Fruit fly (Drosophila melanogaster): Measurements from ENCODE around the gene mud.

mud gene

DNA sequence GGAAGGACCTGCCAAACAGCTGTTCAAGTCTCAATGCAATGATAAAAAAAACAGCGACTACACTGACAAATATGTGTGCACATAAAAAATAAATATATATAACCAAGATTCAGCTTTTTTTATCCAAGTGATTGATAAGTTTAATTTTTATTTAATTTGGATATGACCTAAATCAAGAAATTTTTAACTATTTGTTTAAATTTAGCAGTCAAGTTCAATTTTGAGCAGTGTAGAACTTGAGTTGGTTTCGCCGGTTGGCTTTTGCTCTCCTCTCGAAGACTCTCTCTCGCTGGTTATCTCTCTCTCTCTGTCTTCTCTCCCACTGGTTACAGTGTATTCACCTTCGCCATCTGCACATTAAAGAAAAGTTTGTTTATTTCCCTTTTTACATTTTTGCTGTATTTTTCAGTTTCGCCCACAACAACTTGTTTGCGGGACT is 29.5 kb upstream of the mud start (continued):
- TF ChIP-seq Hand (GFP tag; optimal IDR thresholded peaks at IDR 0.05), result peak; percentile 70
- TF ChIP-seq Mrtf (GFP tag; IDR thresholded peaks at IDR 0.05), result peak; percentile 78
- TF ChIP-seq CG10366 (GFP tag; IDR thresholded peaks at IDR 0.05), result peak; percentile 82
- peak; percentile 91 for TF ChIP-seq lmd (GFP tag; IDR thresholded peaks at IDR 0.05)
- TF ChIP-seq CG31365 (tag; optimal IDR thresholded peaks at IDR 0.05), result peak; percentile 32
- no peak for TF ChIP-seq Dp (GFP tag; optimal IDR thresholded peaks at IDR 0.05)
- peak; percentile 78 for TF ChIP-seq CG10654 (GFP tag; optimal IDR thresholded peaks at IDR 0.05)
- peak; percentile 92 for TF ChIP-seq Rfx (GFP tag; IDR thresholded peaks at IDR 0.05)
- peak; percentile 80 for TF ChIP-seq seq (GFP tag; IDR thresholded peaks at IDR 0.05)
- TF ChIP-seq Sry-β (GFP tag; optimal IDR thresholded peaks at IDR 0.05), result no peak
- TF ChIP-seq CG7357 (GFP tag; IDR thresholded peaks at IDR 0.05), result peak; percentile 72; the same call in 2 of the 3 replicates
- TF ChIP-seq zfh2 (GFP tag; optimal IDR thresholded peaks at IDR 0.05), result peak; percentile 39
- TF ChIP-seq CG8478 (optimal IDR thresholded peaks at IDR 0.05), result no peak
- peak; percentile 66 for TF ChIP-seq peb (GFP tag; IDR thresholded peaks at IDR 0.05)
- TF ChIP-seq Usf (GFP tag; optimal IDR thresholded peaks at IDR 0.05), result peak; percentile 61
- TF ChIP-seq Dad (GFP tag; optimal IDR thresholded peaks at IDR 0.05), result peak; percentile 52
- peak; percentile 90 for TF ChIP-seq CG11695 (GFP tag; IDR thresholded peaks at IDR 0.05)
- peak; percentile 87 for TF ChIP-seq Asciz (GFP tag; optimal IDR thresholded peaks at IDR 0.05)
- TF ChIP-seq tio (GFP tag; optimal IDR thresholded peaks at IDR 0.05), result peak; percentile 78
- TF ChIP-seq gcm (GFP tag; optimal IDR thresholded peaks at IDR 0.05), result peak; percentile 86
- no peak for TF ChIP-seq Gsc (GFP tag; IDR thresholded peaks at IDR 0.05)
- no peak for TF ChIP-seq CG34224 (GFP tag; IDR thresholded peaks at IDR 0.05; ENCODE audit: partially characterized antibody)
- TF ChIP-seq B-H1 (GFP tag; IDR thresholded peaks at IDR 0.05), result peak; percentile 85
- peak; percentile 66; the same call in 1 of the 2 replicates for TF ChIP-seq klu (GFP tag; IDR thresholded peaks at IDR 0.05)
- TF ChIP-seq kni (GFP tag; optimal IDR thresholded peaks at IDR 0.05), result no peak
- TF ChIP-seq vvl (GFP tag; IDR thresholded peaks at IDR 0.05), result peak; percentile 94
- TF ChIP-seq CG6791 (GFP tag; IDR thresholded peaks at IDR 0.05; ENCODE audit: partially characterized antibody), result no peak
- no peak for TF ChIP-seq inv (GFP tag; IDR thresholded peaks at IDR 0.05; ENCODE audit: partially characterized antibody)
- TF ChIP-seq NK7.1 (GFP tag; optimal IDR thresholded peaks at IDR 0.05), result peak; percentile 15
- TF ChIP-seq slbo (GFP tag; IDR thresholded peaks at IDR 0.05), result peak; percentile 89
- TF ChIP-seq bab2 (GFP tag; optimal IDR thresholded peaks at IDR 0.05), result peak; percentile 63
- no peak for TF ChIP-seq amos (GFP tag; IDR thresholded peaks at IDR 0.05; ENCODE audit: partially characterized antibody)
- TF ChIP-seq CG6254 (GFP tag; optimal IDR thresholded peaks at IDR 0.05), result peak; percentile 82
- no peak; the same call in 1 of the 2 replicates for TF ChIP-seq gt (GFP tag; IDR thresholded peaks at IDR 0.05)
- no peak for TF ChIP-seq CG14965 (GFP tag; optimal IDR thresholded peaks at IDR 0.05; ENCODE audit: borderline replicate concordance)
- no peak for TF ChIP-seq fru (optimal IDR thresholded peaks at IDR 0.05)
- TF ChIP-seq schlank (tag; optimal IDR thresholded peaks at IDR 0.05), result peak; percentile 66
- peak; percentile 23 for TF ChIP-seq fd102C (GFP tag; optimal IDR thresholded peaks at IDR 0.05)
- TF ChIP-seq ham (GFP tag; IDR thresholded peaks at IDR 0.05), result peak; percentile 46; the same call in 1 of the 2 replicates
- TF ChIP-seq crp (GFP tag; optimal IDR thresholded peaks at IDR 0.05), result peak in 1 of 2 experiments; percentile 57
- TF ChIP-seq prd (optimal IDR thresholded peaks at IDR 0.05), result no peak
- TF ChIP-seq prd (GFP tag; IDR thresholded peaks at IDR 0.05), result peak; percentile 93
- no peak for TF ChIP-seq Dll (GFP tag; IDR thresholded peaks at IDR 0.05; ENCODE audit: partially characterized antibody)
- TF ChIP-seq pho (GFP tag; optimal IDR thresholded peaks at IDR 0.05), result peak; percentile 45
- peak; percentile 82 for TF ChIP-seq Abd-B (GFP tag; optimal IDR thresholded peaks at IDR 0.05)
- TF ChIP-seq CG2129 (GFP tag; IDR thresholded peaks at IDR 0.05; ENCODE audit: partially characterized antibody), result no peak
- peak; percentile 71 for TF ChIP-seq Fer2 (tag; optimal IDR thresholded peaks at IDR 0.05)
- TF ChIP-seq abd-A (tag; optimal IDR thresholded peaks at IDR 0.05), result no peak
- peak; percentile 37 for TF ChIP-seq jumu (GFP tag; optimal IDR thresholded peaks at IDR 0.05)
- TF ChIP-seq gcm2 (GFP tag; optimal IDR thresholded peaks at IDR 0.05), result peak; percentile 60
- no peak for TF ChIP-seq CG42726 (GFP tag; IDR thresholded peaks at IDR 0.05; ENCODE audit: partially characterized antibody)

Measured in whole organism, embryonic.